Fruit fly (Drosophila melanogaster) whole organism, embryonic: ENCODE results near the gene CG45218.
A peak's percentile ranks its signal among the peaks of the same experiment; 100 is the strongest.

ENCODE experiments used
- Bteb2 ChIP-seq: fragments of 200-800 bp; sonication (Bioruptor generic); optimal IDR thresholded peaks from 2 replicates; lab custom pipeline; 2016; ENCODE audit warnings: missing biosample characterization, missing genetic modification characterization
- CG11093 ChIP-seq: fragments of 200-800 bp; sonication (Bioruptor generic); IDR thresholded peaks from 3 replicates; pipeline ENCODE4 v1.3.6; 2022; ENCODE audit warnings: missing biosample characterization, missing genetic modification characterization
- CG11456 ChIP-seq: fragments of 200-800 bp; sonication (Bioruptor generic); IDR thresholded peaks from 3 replicates; pipeline ENCODE4 v1.3.6; 2022; ENCODE audit warnings: missing biosample characterization, missing genetic modification characterization
- CG11695 ChIP-seq: fragments of 200-800 bp; sonication (Bioruptor generic); IDR thresholded peaks from 3 replicates; pipeline ENCODE4 v1.3.6; 2022; ENCODE audit warnings: missing biosample characterization, missing genetic modification characterization
- CG11723 ChIP-seq: fragments of 200-800 bp; sonication (Bioruptor generic); optimal IDR thresholded peaks from 2 replicates; lab custom pipeline; 2017; ENCODE audit warnings: missing biosample characterization, mild to moderate bottlenecking, missing genetic modification characterization
- CG15514 ChIP-seq: fragments of 200-800 bp; sonication (Bioruptor generic); optimal IDR thresholded peaks from 3 replicates; lab custom pipeline; 2017; ENCODE audit warnings: missing biosample characterization, missing genetic modification characterization, mild to moderate bottlenecking, moderate library complexity, missing genetic modification reagents
- CG17802 ChIP-seq: fragments of 200-800 bp; sonication (Bioruptor generic); optimal IDR thresholded peaks from 2 replicates; lab custom pipeline; 2018; ENCODE audit warnings: missing biosample characterization, mild to moderate bottlenecking, missing genetic modification characterization, moderate library complexity
- CG17829 ChIP-seq: fragments of 200-800 bp; optimal IDR thresholded peaks from 2 replicates; lab custom pipeline; 2019; ENCODE audit warnings: missing biosample characterization, mild to moderate bottlenecking, missing genetic modification characterization, moderate library complexity
- CG18262 ChIP-seq: fragments of 200-800 bp; optimal IDR thresholded peaks from 3 replicates; lab custom pipeline; 2019; ENCODE audit warnings: missing biosample characterization, mild to moderate bottlenecking, missing genetic modification characterization, moderate library complexity
- CG2120 ChIP-seq: fragments of 200-800 bp; sonication (Bioruptor generic); optimal IDR thresholded peaks from 3 replicates; lab custom pipeline; 2016; ENCODE audit warnings: missing biosample characterization, missing genetic modification characterization
- CG2129 ChIP-seq: fragments of 200-800 bp; sonication (Bioruptor generic); IDR thresholded peaks from 2 replicates; pipeline ENCODE4 v1.3.6; 2022; ENCODE audit warnings: missing biosample characterization, missing genetic modification characterization; ENCODE audit not compliant: partially characterized antibody
- CG30431 ChIP-seq: fragments of 200-800 bp; sonication (Bioruptor generic); optimal IDR thresholded peaks from 2 replicates; lab custom pipeline; 2017; ENCODE audit warnings: missing biosample characterization, missing genetic modification characterization
- CG34422 ChIP-seq: fragments of 200-800 bp; sonication (Bioruptor generic); IDR thresholded peaks from 3 replicates; pipeline ENCODE4 v1.3.6; 2022; ENCODE audit warnings: missing biosample characterization, missing genetic modification characterization
- CG3726 ChIP-seq: fragments of 200-800 bp; sonication (Bioruptor generic); IDR thresholded peaks from 3 replicates; pipeline ENCODE4, ENCODE4 v1.3.6; 2022; ENCODE audit warnings: missing biosample characterization, missing genetic modification characterization
- CG42726 ChIP-seq: fragments of 200-800 bp; sonication (Bioruptor generic); IDR thresholded peaks from 2 replicates; pipeline ENCODE4 v1.3.6; 2022; ENCODE audit warnings: missing biosample characterization, missing genetic modification characterization; ENCODE audit not compliant: partially characterized antibody
- CG8924 ChIP-seq: fragments of 200-800 bp; optimal IDR thresholded peaks from 3 replicates; lab custom pipeline; 2019; ENCODE audit warnings: missing biosample characterization, mild to moderate bottlenecking, missing genetic modification characterization, moderate library complexity
- CG8944 ChIP-seq: fragments of 200-800 bp; sonication (Bioruptor generic); optimal IDR thresholded peaks from 3 replicates; lab custom pipeline; 2016; ENCODE audit warnings: missing biosample characterization, missing genetic modification characterization
- CG9609 ChIP-seq: fragments of 200-800 bp; sonication (Bioruptor generic); optimal IDR thresholded peaks from 3 replicates; lab custom pipeline; 2016; ENCODE audit warnings: missing biosample characterization, missing genetic modification characterization
- CkIIα-i1 ChIP-seq: fragments of 200-800 bp; sonication (Bioruptor generic); IDR thresholded peaks from 2 replicates; pipeline ENCODE4 v1.3.6; 2022; ENCODE audit warnings: missing biosample characterization, missing genetic modification characterization
- Dad ChIP-seq: fragments of 200-800 bp; sonication (Bioruptor generic); optimal IDR thresholded peaks from 3 replicates; lab custom pipeline; 2016; ENCODE audit warnings: missing biosample characterization, missing genetic modification characterization
- Dbx ChIP-seq: fragments of 200-800 bp; sonication (Bioruptor generic); IDR thresholded peaks from 3 replicates; pipeline ENCODE4 v1.3.6; 2022; ENCODE audit warnings: missing biosample characterization, missing genetic modification characterization
- E2f2 ChIP-seq: fragments of 200-800 bp; sonication (Bioruptor generic); IDR thresholded peaks from 2 replicates; pipeline ENCODE4 v1.3.6; 2022; ENCODE audit warnings: missing biosample characterization, missing genetic modification characterization
- HLH54F ChIP-seq: fragments of 200-800 bp; sonication (Bioruptor generic); optimal IDR thresholded peaks from 3 replicates; lab custom pipeline; 2016; ENCODE audit warnings: missing biosample characterization, missing genetic modification characterization
- Jarid2 ChIP-seq: fragments of 200-800 bp; sonication (Bioruptor generic); optimal IDR thresholded peaks from 3 replicates; lab custom pipeline; 2017; ENCODE audit warnings: mild to moderate bottlenecking, missing biosample characterization, missing genetic modification reagents, missing genetic modification characterization
- Max ChIP-seq: fragments of 200-800 bp; sonication (Bioruptor generic); optimal IDR thresholded peaks from 2 replicates; lab custom pipeline; 2016; ENCODE audit warnings: missing biosample characterization, mild to moderate bottlenecking, missing genetic modification characterization
- Med ChIP-seq: fragments of 200-800 bp; sonication (Bioruptor generic); peaks from one replicate; lab custom pipeline; 2016; ENCODE audit warnings: missing biosample characterization, missing genetic modification characterization, mild to moderate bottlenecking, inconsistent platforms, moderate library complexity
- Mrtf ChIP-seq: fragments of 200-800 bp; sonication (Bioruptor generic); IDR thresholded peaks from 3 replicates; pipeline ENCODE4 v1.3.6; 2022; ENCODE audit warnings: missing biosample characterization, missing genetic modification characterization
- NFAT ChIP-seq: fragments of 200-800 bp; sonication (Bioruptor generic); IDR thresholded peaks from 2 replicates; pipeline ENCODE4 v1.3.6; 2022; ENCODE audit warnings: missing biosample characterization, missing genetic modification characterization
- Oaz ChIP-seq: fragments of 200-800 bp; sonication (Bioruptor generic); IDR thresholded peaks from 2 replicates; pipeline ENCODE4 v1.3.6; 2022; ENCODE audit warnings: missing biosample characterization, missing genetic modification characterization
- Sin3A ChIP-seq: fragments of >200 bp; optimal IDR thresholded peaks from 2 replicates; lab custom pipeline; 2018
- Sry-δ ChIP-seq: fragments of 200-800 bp; sonication (Bioruptor generic); optimal IDR thresholded peaks from 2 replicates; lab custom pipeline; 2016; ENCODE audit warnings: missing biosample characterization, missing genetic modification characterization
- Stat92E ChIP-seq, 3 experiments: fragments of >200 bp in 2 of 3; fragments of 200-800 bp in 1 of 3; sonication (Bioruptor generic) in 1 of 3; optimal IDR thresholded peaks; 2 replicates each; lab custom pipeline; 2017 to 2019; ENCODE audit warnings: missing biosample characterization in 3 of 3, missing genetic modification characterization in 3 of 3, mild to moderate bottlenecking in 1 of 3, moderate library complexity in 1 of 3
- bbx ChIP-seq: fragments of 200-800 bp; sonication (Bioruptor generic); IDR thresholded peaks from 2 replicates; pipeline ENCODE4 v1.3.6; 2022; ENCODE audit warnings: missing biosample characterization, missing genetic modification characterization; ENCODE audit not compliant: partially characterized antibody
- dimm ChIP-seq: fragments of 200-800 bp; sonication (Bioruptor generic); IDR thresholded peaks from 2 replicates; pipeline ENCODE4 v1.3.6; 2022; ENCODE audit warnings: missing biosample characterization, missing genetic modification characterization
- disco-r ChIP-seq: fragments of 200-800 bp; sonication (Bioruptor generic); optimal IDR thresholded peaks from 2 replicates; lab custom pipeline; 2016; ENCODE audit warnings: missing biosample characterization, missing genetic modification characterization
- dpn ChIP-seq, 2 experiments: fragments of 200-800 bp; sonication (Bioruptor generic); optimal IDR thresholded peaks; 3 replicates each; lab custom pipeline; 2016; ENCODE audit warnings: missing biosample characterization in 2 of 2, missing genetic modification characterization in 2 of 2
- ems ChIP-seq: fragments of 200-800 bp; sonication (Bioruptor generic); optimal IDR thresholded peaks from 3 replicates; lab custom pipeline; 2016; ENCODE audit warnings: missing biosample characterization, missing genetic modification characterization
- grau ChIP-seq: fragments of 200-800 bp; optimal IDR thresholded peaks from 3 replicates; lab custom pipeline; 2019; ENCODE audit warnings: missing biosample characterization, mild to moderate bottlenecking, missing genetic modification characterization, moderate library complexity
- insv ChIP-seq, 2 experiments: fragments of 200-800 bp; sonication (Bioruptor generic); optimal IDR thresholded peaks; 3 replicates each; lab custom pipeline; 2016 to 2018; ENCODE audit warnings: missing biosample characterization in 2 of 2, missing genetic modification characterization in 2 of 2
- lbe ChIP-seq: fragments of 200-800 bp; sonication (Bioruptor generic); optimal IDR thresholded peaks from 2 replicates; lab custom pipeline; 2016; ENCODE audit warnings: missing biosample characterization, mild to moderate bottlenecking, missing genetic modification characterization
- mam ChIP-seq: fragments of 200-800 bp; sonication (Bioruptor generic); optimal IDR thresholded peaks from 3 replicates; lab custom pipeline; 2016; ENCODE audit warnings: missing biosample characterization, missing genetic modification characterization
- nerfin-2 ChIP-seq: fragments of 200-800 bp; sonication (Bioruptor generic); IDR thresholded peaks from 2 replicates; pipeline ENCODE4 v1.3.6; 2022; ENCODE audit warnings: missing biosample characterization, missing genetic modification characterization; ENCODE audit not compliant: partially characterized antibody
- sc ChIP-seq, 3 experiments: fragments of >200 bp in 2 of 3; fragments of 200-800 bp in 1 of 3; sonication (Bioruptor generic) in 1 of 3; optimal IDR thresholded peaks; 2 replicates in 2 of 3; 3 replicates in 1 of 3; lab custom pipeline; 2017; ENCODE audit warnings: mild to moderate bottlenecking in 1 of 3, missing biosample characterization in 1 of 3, missing genetic modification characterization in 1 of 3, missing genetic modification reagents in 1 of 3
- sens-2 ChIP-seq: fragments of 200-800 bp; sonication (Bioruptor generic); IDR thresholded peaks from 2 replicates; pipeline ENCODE4 v1.3.6; 2022; ENCODE audit warnings: missing biosample characterization, missing genetic modification characterization
- tio ChIP-seq: fragments of 200-800 bp; sonication (Bioruptor generic); optimal IDR thresholded peaks from 2 replicates; lab custom pipeline; 2017; ENCODE audit warnings: missing biosample characterization, missing genetic modification characterization, inconsistent platforms
- tna ChIP-seq: fragments of 200-800 bp; sonication (Bioruptor generic); IDR thresholded peaks from 2 replicates; pipeline ENCODE4 v1.3.6; 2022; ENCODE audit warnings: missing biosample characterization, missing genetic modification characterization; ENCODE audit not compliant: partially characterized antibody
- toy ChIP-seq: fragments of 200-800 bp; sonication (Bioruptor generic); IDR thresholded peaks from 2 replicates; pipeline ENCODE4 v1.3.6; 2022; ENCODE audit warnings: missing biosample characterization, missing genetic modification characterization
- trem ChIP-seq: fragments of 200-800 bp; optimal IDR thresholded peaks from 3 replicates; lab custom pipeline; 2019; ENCODE audit warnings: missing biosample characterization, mild to moderate bottlenecking, missing genetic modification characterization, moderate library complexity

Gene CG45218

dm6 chr3R:15262710-15263672 is 27.6 kb downstream of the CG45218 start, which contains the start of the genes eIF2gamma and Set (continued):
- TF ChIP-seq CG3726 (GFP tag; lab: Robert Waterston, UW) (no peak), grau (tag; lab: Kevin White, UChicago) (no peak), CG15514 (GFP tag; lab: Kevin White, UChicago) (peak; percentile 80), CG9609 (GFP tag; lab: Kevin White, UChicago) (peak; percentile 51), CG42726 (GFP tag; lab: Robert Waterston, UW) (peak; percentile 98), CG11456 (GFP tag; lab: Robert Waterston, UW) (peak; percentile 78; the same call in 2 of the 3 replicates), CG34422 (GFP tag; lab: Robert Waterston, UW) (peak; percentile 78), mam (GFP tag; lab: Kevin White, UChicago) (peak; percentile 58), trem (peak; percentile 74), disco-r (no peak), E2f2 (GFP tag; lab: Robert Waterston, UW) (peak; percentile 76), nerfin-2 (peak; percentile 98), tna (GFP tag; lab: Robert Waterston, UW) (peak; percentile 98), Bteb2 (GFP tag; lab: Kevin White, UChicago) (no peak), Sin3A (lab: Kevin White, UChicago) (peak; percentile 67), Dad (GFP tag; lab: Kevin White, UChicago) (peak; percentile 44), CG2129 (peak; percentile 88), HLH54F (GFP tag; lab: Kevin White, UChicago) (peak; percentile 29), insv (GFP tag; optimal IDR thresholded peaks at IDR 0.05; lab: Kevin White, UChicago) (peak in 1 of 2 experiments; percentile 4), sens-2 (0 out of 2 replicates have a peak, but pooled peaks have one; percentile 5), CG18262 (no peak), dimm (GFP tag; lab: Robert Waterston, UW) (no peak), sc (optimal IDR thresholded peaks at IDR 0.05; lab: Kevin White, UChicago) (no peak), sc (GFP tag; optimal IDR thresholded peaks at IDR 0.05; lab: Kevin White, UChicago) (no peak), Jarid2 (GFP tag; lab: Kevin White, UChicago) (no peak), Oaz (GFP tag; lab: Robert Waterston, UW) (no peak), CG8944 (peak; percentile 25), CG11723 (GFP tag; lab: Kevin White, UChicago) (no peak), ems (GFP tag; lab: Kevin White, UChicago) (peak; percentile 17), tio (GFP tag; lab: Kevin White, UChicago) (no peak), Max (GFP tag; lab: Kevin White, UChicago) (peak; percentile 60), Med (peak; percentile 90), Stat92E (GFP tag; optimal IDR thresholded peaks at IDR 0.05; lab: Kevin White, UChicago) (peak in 1 of 3 experiments; percentile 56), NFAT (GFP tag; lab: Robert Waterston, UW) (peak; percentile 66), bbx (GFP tag; lab: Robert Waterston, UW) (peak; percentile 99), CG30431 (GFP tag; lab: Kevin White, UChicago) (no peak), CG17829 (tag; lab: Kevin White, UChicago) (peak; percentile 54), toy (no peak), CG8924 (tag; lab: Kevin White, UChicago) (peak; percentile 2), CG11695 (GFP tag; lab: Robert Waterston, UW) (no peak), CG11093 (no peak), CG2120 (GFP tag; lab: Kevin White, UChicago) (peak; percentile 61), Sry-δ (GFP tag; lab: Kevin White, UChicago) (peak; percentile 92), CkIIα-i1 (GFP tag; lab: Robert Waterston, UW) (no peak), CG17802 (tag; lab: Kevin White, UChicago) (peak; percentile 24), Dbx (GFP tag; lab: Robert Waterston, UW) (peak; percentile 64), Mrtf (GFP tag; lab: Robert Waterston, UW) (0 out of 3 replicates have a peak, but pooled peaks have one; percentile 33), dpn (GFP tag; optimal IDR thresholded peaks at IDR 0.05; lab: Kevin White, UChicago) (peak in 1 of 2 experiments; percentile 66), lbe (GFP tag; lab: Kevin White, UChicago) (peak; percentile 20)
